Fruit fly (Drosophila melanogaster) whole organism, prepupa: ENCODE data around the gene CG42259.

Source experiments
- CG10631 ChIP-seq: fragments of 200-800 bp; sonication (Bioruptor generic); optimal IDR thresholded peaks from 2 replicates; lab custom pipeline; 2016; ENCODE audit warnings: missing biosample characterization, missing genetic modification characterization
- CG10669 ChIP-seq: fragments of 200-800 bp; sonication (Bioruptor generic); optimal IDR thresholded peaks from 3 replicates; lab custom pipeline; 2018; ENCODE audit warnings: missing biosample characterization, mild to moderate bottlenecking, missing genetic modification characterization, moderate library complexity
- CG11762 ChIP-seq: fragments of 200-800 bp; sonication (Bioruptor generic); optimal IDR thresholded peaks from 3 replicates; lab custom pipeline; 2016; ENCODE audit warnings: missing biosample characterization, missing genetic modification characterization; ENCODE audit not compliant: insufficient read depth
- CG11902 ChIP-seq: fragments of 200-800 bp; sonication (Bioruptor generic); optimal IDR thresholded peaks from 3 replicates; lab custom pipeline; 2016; ENCODE audit warnings: missing biosample characterization, missing genetic modification characterization
- CG15336 ChIP-seq: fragments of 200-800 bp; sonication (Bioruptor generic); IDR thresholded peaks from 2 replicates; pipeline ENCODE4 v1.3.6; 2022; ENCODE audit warnings: missing biosample characterization, missing genetic modification characterization
- CG1621 ChIP-seq: fragments of 200-800 bp; sonication (Bioruptor generic); optimal IDR thresholded peaks from 3 replicates; lab custom pipeline; 2018; ENCODE audit warnings: missing biosample characterization, mild to moderate bottlenecking, missing genetic modification characterization
- CG16779 ChIP-seq: fragments of 200-800 bp; sonication (Bioruptor generic); optimal IDR thresholded peaks from 3 replicates; lab custom pipeline; 2017; ENCODE audit warnings: missing biosample characterization, mild to moderate bottlenecking, missing genetic modification characterization
- CG3032 ChIP-seq: fragments of 200-800 bp; optimal IDR thresholded peaks from 2 replicates; lab custom pipeline; 2019; ENCODE audit warnings: missing biosample characterization, mild to moderate bottlenecking, missing genetic modification characterization, moderate library complexity
- CG31627 ChIP-seq: fragments of 200-800 bp; sonication (Bioruptor generic); optimal IDR thresholded peaks from 3 replicates; lab custom pipeline; 2016; ENCODE audit warnings: missing biosample characterization, missing genetic modification characterization
- CG34406 ChIP-seq: fragments of 200-800 bp; sonication (Bioruptor generic); optimal IDR thresholded peaks from 3 replicates; lab custom pipeline; 2016; ENCODE audit warnings: missing biosample characterization, missing genetic modification characterization
- CG3919 ChIP-seq: fragments of 200-800 bp; sonication (Bioruptor generic); optimal IDR thresholded peaks from 3 replicates; lab custom pipeline; 2016; ENCODE audit warnings: missing biosample characterization, missing genetic modification characterization
- CG4318 ChIP-seq: fragments of 200-800 bp; sonication (Bioruptor generic); optimal IDR thresholded peaks from 3 replicates; lab custom pipeline; 2017; ENCODE audit warnings: missing biosample characterization, mild to moderate bottlenecking, missing genetic modification characterization
- CG6163 ChIP-seq: fragments of 200-800 bp; sonication (Bioruptor generic); IDR thresholded peaks from 3 replicates; pipeline ENCODE4 v1.3.6; 2022; ENCODE audit warnings: missing biosample characterization, missing genetic modification characterization
- CG6276 ChIP-seq: fragments of 200-800 bp; sonication (Bioruptor generic); optimal IDR thresholded peaks from 2 replicates; lab custom pipeline; 2017; ENCODE audit warnings: missing biosample characterization, mild to moderate bottlenecking, missing genetic modification characterization
- CG6792 ChIP-seq: fragments of 200-800 bp; sonication (Bioruptor generic); optimal IDR thresholded peaks from 3 replicates; lab custom pipeline; 2016; ENCODE audit warnings: missing biosample characterization, missing genetic modification characterization
- CG6808 ChIP-seq: fragments of 200-800 bp; sonication (Bioruptor generic); optimal IDR thresholded peaks from 3 replicates; lab custom pipeline; 2017; ENCODE audit warnings: missing biosample characterization, missing genetic modification characterization, mild to moderate bottlenecking, moderate library complexity, missing genetic modification reagents
- CG6854 ChIP-seq: fragments of 200-800 bp; sonication (Bioruptor generic); optimal IDR thresholded peaks from 2 replicates; lab custom pipeline; 2017; ENCODE audit warnings: missing biosample characterization, mild to moderate bottlenecking, missing genetic modification characterization
- CG8119 ChIP-seq: fragments of 200-800 bp; sonication (Bioruptor generic); IDR thresholded peaks from 3 replicates; pipeline ENCODE4 v1.3.6; 2022; ENCODE audit warnings: missing biosample characterization, missing genetic modification characterization
- CG8319 ChIP-seq: fragments of 200-800 bp; sonication (Bioruptor generic); optimal IDR thresholded peaks from 3 replicates; lab custom pipeline; 2016; ENCODE audit warnings: missing biosample characterization, missing genetic modification characterization
- CG8632 ChIP-seq: fragments of 200-800 bp; sonication (Bioruptor generic); optimal IDR thresholded peaks from 3 replicates; lab custom pipeline; 2016; ENCODE audit warnings: missing biosample characterization, missing genetic modification characterization
- CG9139 ChIP-seq: fragments of 200-800 bp; sonication (Bioruptor generic); optimal IDR thresholded peaks from 3 replicates; lab custom pipeline; 2017; ENCODE audit warnings: missing biosample characterization, mild to moderate bottlenecking, missing genetic modification characterization
- Eip78C ChIP-seq: fragments of 200-800 bp; sonication (Bioruptor generic); peaks from one replicate; lab custom pipeline; 2016; ENCODE audit warnings: missing biosample characterization, missing genetic modification characterization
- Eip93F ChIP-seq: fragments of 200-800 bp; sonication (Bioruptor generic); optimal IDR thresholded peaks from 2 replicates; lab custom pipeline; 2016; ENCODE audit warnings: missing biosample characterization, mild to moderate bottlenecking, missing genetic modification characterization
- Ets21C ChIP-seq: fragments of 200-800 bp; sonication (Bioruptor generic); optimal IDR thresholded peaks from 3 replicates; lab custom pipeline; 2016; ENCODE audit warnings: missing biosample characterization, missing genetic modification characterization
- Ets96B ChIP-seq: fragments of 200-800 bp; optimal IDR thresholded peaks from 2 replicates; lab custom pipeline; 2019; ENCODE audit warnings: missing biosample characterization, mild to moderate bottlenecking, missing genetic modification characterization, moderate library complexity
- Gug ChIP-seq: fragments of 200-800 bp; sonication (Bioruptor generic); IDR thresholded peaks from 2 replicates; pipeline ENCODE4 v1.3.6; 2022; ENCODE audit warnings: missing biosample characterization, missing genetic modification characterization
- Hr38 ChIP-seq: sonication (Bioruptor generic); optimal IDR thresholded peaks from 2 replicates; lab custom pipeline; 2016; ENCODE audit warnings: missing biosample characterization, missing genetic modification characterization
- Hr4 ChIP-seq: fragments of 200-800 bp; sonication (Bioruptor generic); optimal IDR thresholded peaks from 3 replicates; lab custom pipeline; 2016; ENCODE audit warnings: missing biosample characterization, missing genetic modification characterization
- Lpt ChIP-seq: fragments of 200-800 bp; sonication (Bioruptor generic); optimal IDR thresholded peaks from 3 replicates; lab custom pipeline; 2016; ENCODE audit warnings: missing biosample characterization, missing genetic modification characterization
- Met ChIP-seq: fragments of 200-800 bp; sonication (Bioruptor generic); optimal IDR thresholded peaks from 3 replicates; lab custom pipeline; 2016; ENCODE audit warnings: missing biosample characterization, missing genetic modification characterization
- OdsH ChIP-seq: fragments of 200-800 bp; sonication (Bioruptor generic); optimal IDR thresholded peaks from 3 replicates; lab custom pipeline; 2016; ENCODE audit warnings: missing biosample characterization, missing genetic modification characterization
- Smox ChIP-seq: fragments of 200-800 bp; sonication (Bioruptor generic); optimal IDR thresholded peaks from 3 replicates; lab custom pipeline; 2016; ENCODE audit warnings: missing biosample characterization, missing genetic modification characterization
- Sox15 ChIP-seq: fragments of 200-800 bp; sonication (Bioruptor generic); optimal IDR thresholded peaks from 3 replicates; lab custom pipeline; 2016; ENCODE audit warnings: missing biosample characterization, missing genetic modification characterization
- acj6 ChIP-seq: fragments of 200-800 bp; sonication (Bioruptor generic); optimal IDR thresholded peaks from 3 replicates; lab custom pipeline; 2016; ENCODE audit warnings: missing biosample characterization, missing genetic modification characterization
- cyc ChIP-seq: fragments of 200-800 bp; sonication (Bioruptor generic); optimal IDR thresholded peaks from 3 replicates; lab custom pipeline; 2016; ENCODE audit warnings: missing biosample characterization, missing genetic modification characterization
- dac ChIP-seq: fragments of 200-800 bp; sonication (Bioruptor generic); optimal IDR thresholded peaks from 2 replicates; lab custom pipeline; 2017; ENCODE audit warnings: missing biosample characterization, mild to moderate bottlenecking, missing genetic modification characterization
- dsx ChIP-seq: fragments of 200-800 bp; optimal IDR thresholded peaks from 3 replicates; lab custom pipeline; 2019; ENCODE audit warnings: missing biosample characterization, mild to moderate bottlenecking, missing genetic modification characterization, moderate library complexity; ENCODE audit not compliant: poor library complexity, severe bottlenecking
- eg ChIP-seq: fragments of 200-800 bp; sonication (Bioruptor generic); IDR thresholded peaks from 3 replicates; pipeline ENCODE4 v1.3.6; 2022; ENCODE audit warnings: missing biosample characterization, missing genetic modification characterization
- fd59A ChIP-seq: fragments of 200-800 bp; sonication (Bioruptor generic); optimal IDR thresholded peaks from 2 replicates; lab custom pipeline; 2017; ENCODE audit warnings: missing biosample characterization, mild to moderate bottlenecking, missing genetic modification characterization, missing genetic modification reagents
- fkh ChIP-seq: fragments of 200-800 bp; sonication (Bioruptor generic); optimal IDR thresholded peaks from 3 replicates; lab custom pipeline; 2017; ENCODE audit warnings: missing biosample characterization, mild to moderate bottlenecking, missing genetic modification characterization, moderate library complexity
- lz ChIP-seq: fragments of 200-800 bp; sonication (Bioruptor generic); optimal IDR thresholded peaks from 3 replicates; lab custom pipeline; 2016; ENCODE audit warnings: missing biosample characterization, missing genetic modification characterization
- pdm3 ChIP-seq: fragments of 200-800 bp; sonication (Bioruptor generic); optimal IDR thresholded peaks from 3 replicates; lab custom pipeline; 2016; ENCODE audit warnings: missing biosample characterization, missing genetic modification characterization
- salr ChIP-seq, 2 experiments: fragments of 200-800 bp; sonication (Bioruptor generic); optimal IDR thresholded peaks; 3 replicates each; lab custom pipeline; 2016 to 2018; ENCODE audit warnings: missing biosample characterization in 2 of 2, missing genetic modification characterization in 2 of 2, mild to moderate bottlenecking in 1 of 2
- spab ChIP-seq: fragments of 200-800 bp; sonication (Bioruptor generic); optimal IDR thresholded peaks from 2 replicates; lab custom pipeline; 2017; ENCODE audit warnings: missing biosample characterization, mild to moderate bottlenecking, missing genetic modification characterization, missing genetic modification reagents
- ss ChIP-seq, 2 experiments: fragments of 200-800 bp; sonication (Bioruptor generic); optimal IDR thresholded peaks; 2 replicates in 1 of 2; 3 replicates in 1 of 2; lab custom pipeline; 2017 to 2018; ENCODE audit warnings: mild to moderate bottlenecking in 2 of 2, missing biosample characterization in 2 of 2, missing genetic modification characterization in 2 of 2, moderate library complexity in 1 of 2
- svp ChIP-seq: fragments of 200-800 bp; sonication (Bioruptor generic); peaks from one replicate; lab custom pipeline; 2016; ENCODE audit warnings: missing biosample characterization, missing genetic modification characterization
- topi ChIP-seq: fragments of 200-800 bp; sonication (Bioruptor generic); optimal IDR thresholded peaks from 3 replicates; lab custom pipeline; 2016; ENCODE audit warnings: missing biosample characterization, missing genetic modification characterization

The CG42259 gene

DNA sequence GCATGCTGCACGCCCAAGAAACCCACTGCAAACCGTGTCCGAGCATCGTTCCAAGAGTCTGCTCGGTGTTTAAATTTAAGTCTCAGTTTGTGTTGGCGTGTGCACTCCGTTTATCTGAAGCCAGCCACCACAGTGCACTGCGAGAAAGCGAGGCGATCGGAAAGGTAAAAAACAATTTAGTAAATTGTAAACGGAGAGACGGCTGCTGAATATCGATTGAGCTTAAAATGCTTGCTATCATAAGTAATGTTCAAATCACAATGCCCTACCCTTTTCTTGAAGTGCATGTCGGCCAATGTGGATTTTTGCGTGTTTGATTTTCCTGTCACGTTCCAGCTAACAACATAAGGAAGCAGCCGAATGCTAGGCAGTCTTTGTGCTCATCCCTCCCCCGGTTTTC lies 37.1 kb downstream of the CG42259 start (continued):
- peak; percentile 81 for TF ChIP-seq Gug (GFP tag; lab: Robert Waterston, UW)
- peak; percentile 35 for TF ChIP-seq CG16779 (tag; lab: Kevin White, UChicago)
- peak; percentile 68 for TF ChIP-seq acj6 (GFP tag; lab: Kevin White, UChicago)
- TF ChIP-seq CG1621 (tag; lab: Kevin White, UChicago): peak; percentile 36
- peak; percentile 32 for TF ChIP-seq CG8319
- TF ChIP-seq CG6808: no peak
- peak; percentile 45 for TF ChIP-seq CG34406
- TF ChIP-seq CG3032 (tag; lab: Kevin White, UChicago): peak; percentile 29
- peak; percentile 76 for TF ChIP-seq Lpt (GFP tag; lab: Kevin White, UChicago)
- no peak for TF ChIP-seq Eip93F
- TF ChIP-seq CG9139 (GFP tag; lab: Kevin White, UChicago): peak; percentile 22
- peak; percentile 4 to 29 for TF ChIP-seq ss (GFP tag; optimal IDR thresholded peaks at IDR 0.05; lab: Kevin White, UChicago)
- TF ChIP-seq svp (GFP tag; lab: Kevin White, UChicago): peak; percentile 73
- peak; percentile 66 for TF ChIP-seq CG31627
- TF ChIP-seq CG10669 (GFP tag; lab: Kevin White, UChicago): peak; percentile 60
- TF ChIP-seq CG15336 (GFP tag; lab: Robert Waterston, UW): peak; percentile 84
- peak; percentile 80 for TF ChIP-seq CG4318 (GFP tag; lab: Kevin White, UChicago)
- peak; percentile 21 for TF ChIP-seq fd59A (GFP tag; lab: Kevin White, UChicago)
- peak; percentile 60 for TF ChIP-seq cyc (GFP tag; lab: Kevin White, UChicago)
- TF ChIP-seq Hr38 (GFP tag; lab: Kevin White, UChicago): no peak
- peak; percentile 31 to 55 for TF ChIP-seq salr (GFP tag; optimal IDR thresholded peaks at IDR 0.05; lab: Kevin White, UChicago)
- no peak for TF ChIP-seq CG6854 (GFP tag; lab: Kevin White, UChicago)
- peak; percentile 62 for TF ChIP-seq CG6792 (GFP tag; lab: Kevin White, UChicago)
- peak; percentile 91 for TF ChIP-seq eg (GFP tag; lab: Robert Waterston, UW)
- TF ChIP-seq CG10631 (GFP tag; lab: Kevin White, UChicago): peak; percentile 68
- peak; percentile 49 for TF ChIP-seq Smox (GFP tag; lab: Kevin White, UChicago)
- TF ChIP-seq OdsH (GFP tag; lab: Kevin White, UChicago): peak; percentile 68
- TF ChIP-seq lz: peak; percentile 61
- peak; percentile 80 for TF ChIP-seq Hr4
- TF ChIP-seq Ets21C (GFP tag; lab: Kevin White, UChicago): peak; percentile 5
- TF ChIP-seq spab (GFP tag; lab: Kevin White, UChicago): peak; percentile 35

DNA sequence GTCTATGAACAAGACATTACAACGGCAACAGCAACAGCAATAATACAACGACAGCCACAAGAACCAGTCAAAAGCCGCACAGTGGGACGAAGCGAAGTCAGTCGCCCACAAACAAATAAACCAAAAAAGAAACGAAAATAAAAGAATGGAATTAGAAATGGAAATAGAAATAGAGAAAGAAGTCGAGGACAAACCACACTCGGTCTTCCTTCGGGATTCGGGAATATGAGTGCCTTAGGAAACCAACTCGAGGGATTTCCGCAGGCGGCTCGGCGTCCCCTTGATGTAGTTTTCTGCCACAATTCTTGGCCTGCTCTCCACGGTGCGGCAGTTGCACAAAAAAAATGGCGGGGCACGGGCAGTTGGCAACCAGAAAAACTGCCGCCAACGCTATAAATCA lies 44.4 kb downstream of the CG42259 start:
- TF ChIP-seq CG31627 (peak; percentile 1), spab (GFP tag; lab: Kevin White, UChicago) (no peak), CG10669 (GFP tag; lab: Kevin White, UChicago) (peak; percentile 13), CG8119 (GFP tag; lab: Robert Waterston, UW) (peak; percentile 46; the same call in 2 of the 3 replicates), dac (GFP tag; lab: Kevin White, UChicago) (peak; percentile 41), Eip78C (GFP tag; lab: Kevin White, UChicago) (peak; percentile 62), CG4318 (GFP tag; lab: Kevin White, UChicago) (peak; percentile 30), CG9139 (GFP tag; lab: Kevin White, UChicago) (no peak), Hr38 (GFP tag; lab: Kevin White, UChicago) (no peak), OdsH (GFP tag; lab: Kevin White, UChicago) (peak; percentile 29), CG3919 (GFP tag; lab: Kevin White, UChicago) (peak; percentile 19), CG11762 (GFP tag; lab: Kevin White, UChicago) (no peak), Hr4 (peak; percentile 43), dsx (GFP tag; lab: Kevin White, UChicago) (no peak), topi (no peak), ss (GFP tag; optimal IDR thresholded peaks at IDR 0.05; lab: Kevin White, UChicago) (peak; percentile 9 to 35), CG6163 (GFP tag; lab: Robert Waterston, UW) (no peak), CG3032 (tag; lab: Kevin White, UChicago) (no peak), CG11902 (no peak), Ets21C (GFP tag; lab: Kevin White, UChicago) (no peak), Met (GFP tag; lab: Kevin White, UChicago) (peak; percentile 18), svp (GFP tag; lab: Kevin White, UChicago) (peak; percentile 63), Ets96B (tag; lab: Kevin White, UChicago) (no peak), cyc (GFP tag; lab: Kevin White, UChicago) (no peak), CG6276 (GFP tag; lab: Kevin White, UChicago) (peak; percentile 48), fd59A (GFP tag; lab: Kevin White, UChicago) (peak; percentile 5), fkh (GFP tag; lab: Kevin White, UChicago) (no peak), CG8632 (GFP tag; lab: Kevin White, UChicago) (no peak), Gug (GFP tag; lab: Robert Waterston, UW) (no peak), CG15336 (GFP tag; lab: Robert Waterston, UW) (peak; percentile 58), Smox (GFP tag; lab: Kevin White, UChicago) (no peak), CG34406 (no peak), Sox15 (GFP tag; lab: Kevin White, UChicago) (no peak), Eip93F (no peak), pdm3 (peak; percentile 45), CG8319 (no peak), CG6808 (no peak)
